Worm (Caenorhabditis elegans) whole organism, midembryonic: Measurements from ENCODE around the gene W02A2.8.

Experiments
- T22C8.4 ChIP-seq: fragments of 200-800 bp; sonication (Bioruptor generic); IDR thresholded peaks from 2 replicates; pipeline ENCODE4 v1.3.6; 2022; ENCODE audit warnings: missing genetic modification characterization, missing compliant biosample characterization
- flt-1 ChIP-seq: fragments of 200-800 bp; sonication (Bioruptor generic); IDR thresholded peaks from 2 replicates; pipeline ENCODE4 v1.3.6; 2022; ENCODE audit warnings: missing genetic modification characterization, missing compliant biosample characterization
- klf-2 ChIP-seq: fragments of 200-800 bp; sonication (Bioruptor generic); conservative IDR thresholded peaks from 2 replicates; pipeline ENCODE4 v1.3.6; 2022; ENCODE audit warnings: missing genetic modification reagents, missing genetic modification characterization, missing compliant biosample characterization
- med-1 ChIP-seq: sonication (generic microtip); optimal IDR thresholded peaks from 2 replicates; lab custom pipeline; 2017; ENCODE audit warnings: missing genetic modification characterization, mild to moderate bottlenecking, missing compliant biosample characterization, antibody characterized with exemption, missing genetic modification reagents; ENCODE audit not compliant: insufficient read depth
- ref-1 ChIP-seq: fragments of 200-800 bp; sonication (Bioruptor generic); conservative IDR thresholded peaks from 2 replicates; pipeline ENCODE4 v1.3.6; 2022; ENCODE audit warnings: missing genetic modification reagents, missing genetic modification characterization, missing compliant biosample characterization
- tab-1 ChIP-seq: fragments of 200-800 bp; sonication (Bioruptor generic); IDR thresholded peaks from 2 replicates; pipeline ENCODE4 v1.3.6; 2022; ENCODE audit warnings: missing genetic modification characterization, missing compliant biosample characterization
- ztf-23 ChIP-seq: fragments of 200-800 bp; sonication (Bioruptor generic); IDR thresholded peaks from 2 replicates; pipeline ENCODE4 v1.3.6; 2022; ENCODE audit warnings: missing genetic modification reagents, missing genetic modification characterization, missing compliant biosample characterization
- ztf-29 ChIP-seq: fragments of 200-800 bp; sonication (Bioruptor generic); IDR thresholded peaks from 2 replicates; pipeline ENCODE4 v1.3.6; 2022; ENCODE audit warnings: missing genetic modification reagents, missing genetic modification characterization, missing compliant biosample characterization

DNA sequence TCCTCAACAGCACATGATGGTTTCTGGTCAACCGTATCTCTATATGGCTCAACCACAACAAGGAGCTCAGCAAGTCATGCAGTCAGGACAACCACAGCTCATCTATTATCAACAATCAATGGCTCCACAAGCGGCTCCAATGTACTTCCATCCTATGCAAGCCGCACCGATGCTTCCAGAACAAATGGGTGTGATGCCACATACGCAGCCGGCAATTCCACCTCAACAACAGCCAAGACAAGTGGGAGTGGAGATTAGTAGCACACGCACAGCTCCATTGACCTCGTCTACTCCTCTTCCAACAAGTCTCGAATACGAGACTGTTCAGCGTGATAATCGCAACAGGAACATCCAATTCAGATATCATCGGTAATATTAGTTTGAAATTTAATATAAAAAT is 4.3 kb downstream of the W02A2.8 start:
- TF ChIP-seq flt-1 (GFP tag; lab: Robert Waterston, UW) = no peak
- TF ChIP-seq med-1 = no peak
- TF ChIP-seq ztf-29 (GFP tag; lab: Robert Waterston, UW) = no peak
- TF ChIP-seq T22C8.4 (GFP tag; lab: Robert Waterston, UW) = no peak
- TF ChIP-seq klf-2 (GFP tag; lab: Robert Waterston, UW) = no peak
- TF ChIP-seq tab-1 (GFP tag; lab: Robert Waterston, UW) = no peak
- TF ChIP-seq ref-1 (GFP tag; lab: Robert Waterston, UW) = no peak
- no peak for TF ChIP-seq ztf-23 (GFP tag; lab: Robert Waterston, UW)
